Worm (Caenorhabditis elegans) whole organism, L2 larva: ENCODE results near the gene W02D7.11.

ENCODE experiments used
- C34F6.9 ChIP-seq: fragments of 150-350 bp; optimal IDR thresholded peaks from 2 replicates; lab custom pipeline; 2014; ENCODE audit warnings: missing biosample characterization, missing genetic modification characterization
- F13H6.1 ChIP-seq: sonication (generic microtip); optimal IDR thresholded peaks from 2 replicates; lab custom pipeline; 2016; ENCODE audit warnings: missing genetic modification characterization, missing compliant biosample characterization
- ZK546.5 ChIP-seq: sonication (generic microtip); optimal IDR thresholded peaks from 2 replicates; lab custom pipeline; 2017; ENCODE audit warnings: missing biosample characterization, missing genetic modification characterization
- ceh-82 ChIP-seq: fragments of 150-350 bp; optimal IDR thresholded peaks from 2 replicates; lab custom pipeline; 2014; ENCODE audit warnings: missing biosample characterization, missing genetic modification characterization
- elt-1 ChIP-seq: fragments of 150-350 bp; optimal IDR thresholded peaks from 2 replicates; lab custom pipeline; 2014; ENCODE audit warnings: missing biosample characterization, missing genetic modification characterization
- lsy-2 ChIP-seq, 2 experiments: fragments of 150-350 bp in 1 of 2; sonication (generic microtip) in 1 of 2; optimal IDR thresholded peaks; 2 replicates each; lab custom pipeline; 2014 to 2017; ENCODE audit warnings: missing biosample characterization in 2 of 2, missing genetic modification characterization in 2 of 2
- nhr-11 ChIP-seq: fragments of 150-350 bp; optimal IDR thresholded peaks from 2 replicates; lab custom pipeline; 2014; ENCODE audit warnings: missing biosample characterization, missing genetic modification characterization
- nhr-12 ChIP-seq: fragments of 150-350 bp; optimal IDR thresholded peaks from 2 replicates; lab custom pipeline; 2014; ENCODE audit warnings: missing biosample characterization, missing genetic modification characterization
- nhr-237 ChIP-seq: fragments of 150-350 bp; optimal IDR thresholded peaks from 2 replicates; lab custom pipeline; 2014; ENCODE audit warnings: missing biosample characterization, missing genetic modification characterization
- nhr-25 ChIP-seq: fragments of 150-350 bp; sonication (generic microtip); optimal IDR thresholded peaks from 3 replicates; lab custom pipeline; 2014; ENCODE audit warnings: missing biosample characterization, missing genetic modification characterization
- snpc-4 ChIP-seq: fragments of 150-350 bp; optimal IDR thresholded peaks from 2 replicates; lab custom pipeline; 2014; ENCODE audit warnings: missing biosample characterization, missing genetic modification characterization
- unc-55 ChIP-seq: fragments of 150-350 bp; sonication (generic microtip); optimal IDR thresholded peaks from 3 replicates; lab custom pipeline; 2014; ENCODE audit warnings: missing biosample characterization, missing genetic modification reagents, missing genetic modification characterization

ce11 chrV:8327080-8327479 is 22.8 kb upstream of the W02D7.11 start:
- TF ChIP-seq ZK546.5 (tag; lab: Kevin White, UChicago) (no peak), nhr-237 (tag; lab: Kevin White, UChicago) (no peak), unc-55 (no peak), nhr-25 (tag; lab: Kevin White, UChicago) (no peak), nhr-11 (no peak), lsy-2 (tag; optimal IDR thresholded peaks at IDR 0.05; lab: Kevin White, UChicago) (no peak), snpc-4 (tag; lab: Kevin White, UChicago) (no peak), nhr-12 (tag; lab: Kevin White, UChicago) (no peak), C34F6.9 (no peak), elt-1 (no peak), F13H6.1 (tag; lab: Kevin White, UChicago) (no peak), ceh-82 (no peak)
